Fruit fly (Drosophila melanogaster) whole organism, embryonic: ENCODE measurements around the gene CG31249.
A peak's percentile ranks its signal among the peaks of the same experiment; 100 is the strongest.

ENCODE experiments used
- Asciz ChIP-seq: fragments of 200-800 bp; sonication (Bioruptor generic); optimal IDR thresholded peaks from 2 replicates; lab custom pipeline; 2017; ENCODE audit warnings: missing biosample characterization, mild to moderate bottlenecking, missing genetic modification characterization, missing genetic modification reagents
- Awh ChIP-seq: fragments of 200-800 bp; sonication (Bioruptor generic); IDR thresholded peaks from 2 replicates; pipeline ENCODE4, ENCODE4 v1.3.6; 2022; ENCODE audit warnings: missing biosample characterization, missing genetic modification characterization
- B-H2 ChIP-seq: fragments of 200-800 bp; sonication (Bioruptor generic); optimal IDR thresholded peaks from 2 replicates; lab custom pipeline; 2018; ENCODE audit warnings: missing biosample characterization, mild to moderate bottlenecking, missing genetic modification characterization
- CG11504 ChIP-seq: fragments of 200-800 bp; sonication (Bioruptor generic); optimal IDR thresholded peaks from 3 replicates; lab custom pipeline; 2019; ENCODE audit warnings: missing biosample characterization, mild to moderate bottlenecking, missing genetic modification characterization, moderate library complexity
- CG11695 ChIP-seq: fragments of 200-800 bp; sonication (Bioruptor generic); IDR thresholded peaks from 3 replicates; pipeline ENCODE4 v1.3.6; 2022; ENCODE audit warnings: missing biosample characterization, missing genetic modification characterization
- CG13424 ChIP-seq: fragments of 200-800 bp; sonication (Bioruptor generic); optimal IDR thresholded peaks from 2 replicates; lab custom pipeline; 2019; ENCODE audit warnings: missing biosample characterization, mild to moderate bottlenecking, missing genetic modification characterization, moderate library complexity
- CG14860 ChIP-seq: fragments of 200-800 bp; sonication (Bioruptor generic); IDR thresholded peaks from 3 replicates; pipeline ENCODE4 v1.3.6; 2022; ENCODE audit warnings: missing biosample characterization, missing genetic modification characterization; ENCODE audit not compliant: partially characterized antibody
- CG15479 ChIP-seq: fragments of 200-800 bp; sonication (Bioruptor generic); optimal IDR thresholded peaks from 3 replicates; lab custom pipeline; 2019; ENCODE audit warnings: missing biosample characterization, mild to moderate bottlenecking, missing genetic modification characterization, moderate library complexity
- CG17359 ChIP-seq: fragments of 200-800 bp; sonication (Bioruptor generic); optimal IDR thresholded peaks from 3 replicates; lab custom pipeline; 2018; ENCODE audit warnings: missing biosample characterization, mild to moderate bottlenecking, missing genetic modification characterization, moderate library complexity
- CG17361 ChIP-seq: fragments of 200-800 bp; sonication (Bioruptor generic); IDR thresholded peaks from 3 replicates; pipeline ENCODE4 v1.3.6; 2022; ENCODE audit warnings: missing biosample characterization, missing genetic modification characterization
- CG3281 ChIP-seq: fragments of 200-800 bp; sonication (Bioruptor generic); optimal IDR thresholded peaks from 3 replicates; lab custom pipeline; 2017; ENCODE audit warnings: missing biosample characterization, mild to moderate bottlenecking, missing genetic modification characterization
- CG4854 ChIP-seq: fragments of 200-800 bp; sonication (Bioruptor generic); optimal IDR thresholded peaks from 2 replicates; lab custom pipeline; 2016; ENCODE audit warnings: missing biosample characterization, missing genetic modification characterization, inconsistent platforms
- CG6791 ChIP-seq: fragments of 200-800 bp; sonication (Bioruptor generic); IDR thresholded peaks from 3 replicates; pipeline ENCODE4 v1.3.6; 2022; ENCODE audit warnings: missing biosample characterization, missing genetic modification characterization; ENCODE audit not compliant: partially characterized antibody
- CG7839 ChIP-seq: fragments of 200-800 bp; sonication (Bioruptor generic); optimal IDR thresholded peaks from 3 replicates; lab custom pipeline; 2018; ENCODE audit warnings: missing biosample characterization, mild to moderate bottlenecking, missing genetic modification characterization, moderate library complexity
- D19A ChIP-seq: fragments of 200-800 bp; optimal IDR thresholded peaks from 3 replicates; lab custom pipeline; 2019; ENCODE audit warnings: missing biosample characterization, mild to moderate bottlenecking, missing genetic modification characterization, moderate library complexity
- Dip2 ChIP-seq: fragments of 200-800 bp; sonication (Bioruptor generic); IDR thresholded peaks from 2 replicates; pipeline ENCODE4 v1.3.6; 2022; ENCODE audit warnings: missing biosample characterization, missing genetic modification characterization
- Dip3 ChIP-seq: fragments of 200-800 bp; sonication (Bioruptor generic); optimal IDR thresholded peaks from 3 replicates; lab custom pipeline; 2016; ENCODE audit warnings: missing biosample characterization, missing genetic modification characterization
- Drgx ChIP-seq: fragments of 200-800 bp; sonication (Bioruptor generic); IDR thresholded peaks from 2 replicates; pipeline ENCODE4 v1.3.6; 2022; ENCODE audit warnings: missing biosample characterization, missing genetic modification characterization
- ERR ChIP-seq: fragments of 200-800 bp; sonication (Bioruptor generic); optimal IDR thresholded peaks from 2 replicates; lab custom pipeline; 2016; ENCODE audit warnings: missing biosample characterization, missing genetic modification characterization
- Hr51 ChIP-seq, 2 experiments: fragments of 200-800 bp; sonication (Bioruptor generic); optimal IDR thresholded peaks; 2 replicates in 1 of 2; 3 replicates in 1 of 2; lab custom pipeline; 2016 to 2018; ENCODE audit warnings: missing biosample characterization in 2 of 2, missing genetic modification characterization in 2 of 2, mild to moderate bottlenecking in 1 of 2, moderate library complexity in 1 of 2
- Oli ChIP-seq: fragments of 200-800 bp; sonication (Bioruptor generic); optimal IDR thresholded peaks from 2 replicates; lab custom pipeline; 2018; ENCODE audit warnings: missing biosample characterization, mild to moderate bottlenecking, missing genetic modification characterization, moderate library complexity
- Ptx1 ChIP-seq: fragments of 200-800 bp; sonication (Bioruptor generic); IDR thresholded peaks from 2 replicates; pipeline ENCODE4 v1.3.6; 2022; ENCODE audit warnings: missing biosample characterization, missing genetic modification characterization
- Rx ChIP-seq: fragments of 200-800 bp; sonication (Bioruptor generic); IDR thresholded peaks from 2 replicates; pipeline ENCODE4 v1.3.6; 2022; ENCODE audit warnings: missing biosample characterization, missing genetic modification characterization
- Sox102F ChIP-seq: fragments of 200-800 bp; sonication (Bioruptor generic); optimal IDR thresholded peaks from 2 replicates; lab custom pipeline; 2018; ENCODE audit warnings: missing biosample characterization, mild to moderate bottlenecking, missing genetic modification characterization, moderate library complexity
- Ssrp ChIP-seq: fragments of 200-800 bp; sonication (Bioruptor generic); optimal IDR thresholded peaks from 2 replicates; lab custom pipeline; 2018; ENCODE audit warnings: missing biosample characterization, mild to moderate bottlenecking, missing genetic modification characterization, moderate library complexity
- TFAM ChIP-seq: fragments of 200-800 bp; sonication (Bioruptor generic); optimal IDR thresholded peaks from 2 replicates; lab custom pipeline; 2017; ENCODE audit warnings: missing biosample characterization, missing genetic modification characterization, inconsistent platforms
- Xrp1 ChIP-seq: fragments of 200-800 bp; sonication (Bioruptor generic); IDR thresholded peaks from 2 replicates; pipeline ENCODE4 v1.3.6; 2022; ENCODE audit warnings: missing biosample characterization, missing genetic modification characterization
- br ChIP-seq: fragments of >200 bp; optimal IDR thresholded peaks from 2 replicates; lab custom pipeline; 2017
- bsh ChIP-seq, 2 experiments: fragments of 200-800 bp; sonication (Bioruptor generic); optimal IDR thresholded peaks; 2 replicates each; lab custom pipeline; 2017 to 2018; ENCODE audit warnings: mild to moderate bottlenecking in 2 of 2, missing biosample characterization in 2 of 2, missing genetic modification characterization in 2 of 2, moderate library complexity in 1 of 2
- dysf ChIP-seq: fragments of 200-800 bp; sonication (Bioruptor generic); IDR thresholded peaks from 3 replicates; pipeline ENCODE4 v1.3.6; 2022; ENCODE audit warnings: missing biosample characterization, missing genetic modification characterization
- exex ChIP-seq: fragments of 200-800 bp; sonication (Bioruptor generic); optimal IDR thresholded peaks from 4 replicates; lab custom pipeline; 2018; ENCODE audit warnings: missing biosample characterization, mild to moderate bottlenecking, missing genetic modification characterization, moderate library complexity
- fd102C ChIP-seq: fragments of 200-800 bp; sonication (Bioruptor generic); optimal IDR thresholded peaks from 2 replicates; lab custom pipeline; 2018; ENCODE audit warnings: missing biosample characterization, mild to moderate bottlenecking, missing genetic modification characterization, moderate library complexity
- fd3F ChIP-seq: fragments of 200-800 bp; sonication (Bioruptor generic); optimal IDR thresholded peaks from 2 replicates; lab custom pipeline; 2018; ENCODE audit warnings: missing biosample characterization, mild to moderate bottlenecking, missing genetic modification characterization, moderate library complexity
- fd96Cb ChIP-seq: fragments of 200-800 bp; sonication (Bioruptor generic); optimal IDR thresholded peaks from 2 replicates; lab custom pipeline; 2018; ENCODE audit warnings: missing biosample characterization, mild to moderate bottlenecking, missing genetic modification characterization, moderate library complexity
- fru ChIP-seq: fragments of >200 bp; optimal IDR thresholded peaks from 2 replicates; lab custom pipeline; 2017
- gcm ChIP-seq: fragments of 200-800 bp; sonication (Bioruptor generic); optimal IDR thresholded peaks from 2 replicates; lab custom pipeline; 2019; ENCODE audit warnings: missing biosample characterization, mild to moderate bottlenecking, missing genetic modification characterization, moderate library complexity
- gfzf ChIP-seq: fragments of 200-800 bp; sonication (Bioruptor generic); optimal IDR thresholded peaks from 2 replicates; lab custom pipeline; 2016; ENCODE audit warnings: missing biosample characterization, mild to moderate bottlenecking, missing genetic modification characterization, moderate library complexity
- grau ChIP-seq: fragments of 200-800 bp; optimal IDR thresholded peaks from 3 replicates; lab custom pipeline; 2019; ENCODE audit warnings: missing biosample characterization, mild to moderate bottlenecking, missing genetic modification characterization, moderate library complexity
- lbe ChIP-seq: fragments of 200-800 bp; sonication (Bioruptor generic); optimal IDR thresholded peaks from 2 replicates; lab custom pipeline; 2016; ENCODE audit warnings: missing biosample characterization, mild to moderate bottlenecking, missing genetic modification characterization
- mam ChIP-seq: fragments of 200-800 bp; sonication (Bioruptor generic); optimal IDR thresholded peaks from 3 replicates; lab custom pipeline; 2016; ENCODE audit warnings: missing biosample characterization, missing genetic modification characterization
- nmo ChIP-seq: fragments of 200-800 bp; sonication (Bioruptor generic); optimal IDR thresholded peaks from 2 replicates; lab custom pipeline; 2018; ENCODE audit warnings: missing biosample characterization, mild to moderate bottlenecking, missing genetic modification characterization, moderate library complexity
- nom ChIP-seq: fragments of 200-800 bp; sonication (Bioruptor generic); optimal IDR thresholded peaks from 2 replicates; lab custom pipeline; 2017; ENCODE audit warnings: missing biosample characterization, missing genetic modification characterization, mild to moderate bottlenecking, moderate library complexity, missing genetic modification reagents
- phol ChIP-seq: fragments of 200-800 bp; sonication (Bioruptor generic); optimal IDR thresholded peaks from 3 replicates; lab custom pipeline; 2018; ENCODE audit warnings: missing biosample characterization, mild to moderate bottlenecking, missing genetic modification characterization, moderate library complexity
- prd ChIP-seq, 3 experiments: fragments of >200 bp in 2 of 3; fragments of 200-800 bp in 1 of 3; sonication (Bioruptor generic) in 1 of 3; optimal IDR thresholded peaks in 2 of 3; IDR thresholded peaks in 1 of 3; 2 replicates in 2 of 3; 3 replicates in 1 of 3; pipeline versions ENCODE4 v1.3.6 to Lab custom; 2017 to 2022; ENCODE audit warnings: missing biosample characterization in 1 of 3, missing genetic modification characterization in 1 of 3
- psq ChIP-seq: fragments of 200-800 bp; sonication (Bioruptor generic); optimal IDR thresholded peaks from 2 replicates; lab custom pipeline; 2017; ENCODE audit warnings: missing biosample characterization, missing genetic modification characterization
- rib ChIP-seq: fragments of 200-800 bp; sonication (Bioruptor generic); IDR thresholded peaks from 2 replicates; pipeline ENCODE4 v1.3.6; 2022; ENCODE audit warnings: missing biosample characterization, missing genetic modification characterization

CG31249 gene

dm6 chr3R:17703024-17703690, 16.3 kb upstream of the CG31249 start (continued):
- TF ChIP-seq D19A (tag; lab: Kevin White, UChicago) (peak; percentile 0), Awh (GFP tag; lab: Robert Waterston, UW) (0 out of 2 replicates have a peak, but pooled peaks have one; percentile 23), nmo (GFP tag; lab: Kevin White, UChicago) (peak; percentile 30), br (lab: Kevin White, UChicago) (no peak), fd3F (GFP tag; lab: Kevin White, UChicago) (no peak), mam (GFP tag; lab: Kevin White, UChicago) (peak; percentile 26), CG11504 (peak; percentile 58), Ssrp (tag; lab: Kevin White, UChicago) (peak; percentile 2), Ptx1 (GFP tag; lab: Robert Waterston, UW) (peak; percentile 35; the same call in 1 of the 2 replicates), Dip2 (GFP tag; lab: Robert Waterston, UW) (no peak), CG15479 (GFP tag; lab: Kevin White, UChicago) (peak; percentile 3), Rx (GFP tag; lab: Robert Waterston, UW) (no peak), Sox102F (GFP tag; lab: Kevin White, UChicago) (peak; percentile 42), Hr51 (GFP tag; optimal IDR thresholded peaks at IDR 0.05; lab: Kevin White, UChicago) (peak in 1 of 2 experiments; percentile 39), dysf (GFP tag; lab: Robert Waterston, UW) (0 out of 3 replicates have a peak, but pooled peaks have one; percentile 10), fd96Cb (tag; lab: Kevin White, UChicago) (peak; percentile 15), Asciz (GFP tag; lab: Kevin White, UChicago) (peak; percentile 4), grau (peak; percentile 48), CG14860 (GFP tag; lab: Robert Waterston, UW) (no peak), Drgx (peak; percentile 94), lbe (GFP tag; lab: Kevin White, UChicago) (peak; percentile 82), Oli (tag; lab: Kevin White, UChicago) (peak; percentile 40), Xrp1 (GFP tag; lab: Robert Waterston, UW) (0 out of 2 replicates have a peak, but pooled peaks have one; percentile 13), CG7839 (tag; lab: Kevin White, UChicago) (peak; percentile 36), ERR (GFP tag; lab: Kevin White, UChicago) (no peak), prd (optimal IDR thresholded peaks at IDR 0.05; lab: Kevin White, UChicago) (no peak), prd (GFP tag; IDR thresholded peaks at IDR 0.05; lab: Robert Waterston, UW) (no peak), CG13424 (tag; lab: Kevin White, UChicago) (peak; percentile 27), CG17359 (tag; lab: Kevin White, UChicago) (peak; percentile 36), phol (tag; lab: Kevin White, UChicago) (peak; percentile 46), CG6791 (GFP tag; lab: Robert Waterston, UW) (0 out of 3 replicates have a peak, but pooled peaks have one; percentile 20), CG3281 (GFP tag; lab: Kevin White, UChicago) (no peak), CG4854 (GFP tag; lab: Kevin White, UChicago) (no peak), CG17361 (GFP tag; lab: Robert Waterston, UW) (0 out of 3 replicates have a peak, but pooled peaks have one; percentile 20), fru (no peak)

- TF ChIP-seq fd102C = no peak
- peak; percentile 55; the same call in 1 of the 2 replicates for TF ChIP-seq Drgx
- peak; percentile 59 for TF ChIP-seq gcm (GFP tag; lab: Kevin White, UChicago)
- no peak for TF ChIP-seq gfzf
- TF ChIP-seq psq (GFP tag; lab: Kevin White, UChicago) = peak; percentile 10
- TF ChIP-seq Dip3 (GFP tag; lab: Kevin White, UChicago) = no peak
- no peak for TF ChIP-seq rib (GFP tag; lab: Robert Waterston, UW)
- no peak for TF ChIP-seq exex (tag; lab: Kevin White, UChicago)
- TF ChIP-seq bsh (GFP tag; optimal IDR thresholded peaks at IDR 0.05; lab: Kevin White, UChicago) = peak in 1 of 2 experiments; percentile 62
- no peak for TF ChIP-seq B-H2 (GFP tag; lab: Kevin White, UChicago)
- TF ChIP-seq TFAM (GFP tag; lab: Kevin White, UChicago) = no peak
- peak; percentile 33 for TF ChIP-seq nom (GFP tag; lab: Kevin White, UChicago)
- no peak for TF ChIP-seq CG11695
- TF ChIP-seq CG17361 (GFP tag; lab: Robert Waterston, UW) = no peak
These were observed 15.3 kb upstream of the CG31249 start for dm6 chr3R:17701971-17702845.
